Fruit fly (Drosophila melanogaster) whole organism, wandering third instar larva: ENCODE measurements around the gene hbt.
A peak's percentile ranks its signal among the peaks of the same experiment; 100 is the strongest.

Experiments used
- Abd-B ChIP-seq: fragments of >200 bp; optimal IDR thresholded peaks from 2 replicates; lab custom pipeline; 2017; ENCODE audit warnings: missing biosample characterization, missing genetic modification characterization
- CG32264 ChIP-seq: fragments of 200-800 bp; sonication (Bioruptor generic); optimal IDR thresholded peaks from 2 replicates; lab custom pipeline; 2016; ENCODE audit warnings: missing biosample characterization, missing genetic modification characterization
- CrebA ChIP-seq: fragments of 200-800 bp; sonication (Bioruptor generic); optimal IDR thresholded peaks from 2 replicates; lab custom pipeline; 2016; ENCODE audit warnings: missing biosample characterization, mild to moderate bottlenecking, missing genetic modification characterization, borderline replicate concordance
- Dfd ChIP-seq: fragments of >200 bp; optimal IDR thresholded peaks from 2 replicates; lab custom pipeline; 2017; ENCODE audit warnings: missing biosample characterization, missing genetic modification characterization
- GATAd ChIP-seq: sonication (Bioruptor generic); optimal IDR thresholded peaks from 2 replicates; lab custom pipeline; 2016; ENCODE audit warnings: missing biosample characterization, missing genetic modification characterization
- Hnf4 ChIP-seq: fragments of 200-800 bp; sonication (Bioruptor generic); optimal IDR thresholded peaks from 2 replicates; lab custom pipeline; 2016; ENCODE audit warnings: missing biosample characterization, mild to moderate bottlenecking, missing genetic modification characterization
- Hr78 ChIP-seq: fragments of >200 bp; optimal IDR thresholded peaks from 2 replicates; lab custom pipeline; 2017; ENCODE audit warnings: missing biosample characterization, missing genetic modification characterization
- Hr83 ChIP-seq: fragments of 200-300 bp; sonication (Bioruptor generic); optimal IDR thresholded peaks from 2 replicates; lab custom pipeline; 2016; ENCODE audit warnings: missing biosample characterization, mild to moderate bottlenecking, missing genetic modification characterization, moderate library complexity; ENCODE audit not compliant: poor library complexity, severe bottlenecking
- Mio ChIP-seq: sonication (Bioruptor generic); optimal IDR thresholded peaks from 2 replicates; lab custom pipeline; 2016; ENCODE audit warnings: missing biosample characterization, missing genetic modification characterization
- OdsH ChIP-seq: fragments of 200-800 bp; sonication (Bioruptor generic); optimal IDR thresholded peaks from 2 replicates; lab custom pipeline; 2016; ENCODE audit warnings: missing biosample characterization, mild to moderate bottlenecking, missing genetic modification characterization
- Rel ChIP-seq, 2 experiments: fragments of 200-800 bp; sonication (Bioruptor generic) in 1 of 2; optimal IDR thresholded peaks; 2 replicates in 1 of 2; 3 replicates in 1 of 2; lab custom pipeline; 2016 to 2019; ENCODE audit warnings: mild to moderate bottlenecking in 2 of 2, missing biosample characterization in 2 of 2, missing genetic modification characterization in 2 of 2, moderate library complexity in 1 of 2
- Vsx2 ChIP-seq: fragments of 200-300, 225-300 bp; sonication (Bioruptor generic); optimal IDR thresholded peaks from 2 replicates; lab custom pipeline; 2018; ENCODE audit warnings: missing biosample characterization, missing genetic modification characterization; ENCODE audit not compliant: partially characterized antibody
- br ChIP-seq: fragments of 200-800 bp; sonication (Bioruptor generic); optimal IDR thresholded peaks from 2 replicates; lab custom pipeline; 2016; ENCODE audit warnings: missing biosample characterization, missing genetic modification characterization
- dl ChIP-seq, 2 experiments: fragments of 175-275, 200-275 bp in 1 of 2; fragments of 200-275 bp in 1 of 2; sonication (Bioruptor generic); optimal IDR thresholded peaks; lab custom pipeline; 2018; ENCODE audit warnings: mild to moderate bottlenecking in 2 of 2, missing biosample characterization in 2 of 2, missing genetic modification characterization in 2 of 2, moderate library complexity in 2 of 2; ENCODE audit not compliant: partially characterized antibody in 2 of 2, insufficient read depth in 1 of 2
- dsf ChIP-seq: sonication (Bioruptor generic); optimal IDR thresholded peaks from 2 replicates; lab custom pipeline; 2016; ENCODE audit warnings: missing biosample characterization, missing genetic modification characterization, borderline replicate concordance
- ey ChIP-seq: fragments of 200-800 bp; sonication (Bioruptor generic); optimal IDR thresholded peaks from 2 replicates; lab custom pipeline; 2016; ENCODE audit warnings: missing biosample characterization, missing genetic modification characterization
- fru ChIP-seq: fragments of 200-800 bp; sonication (Bioruptor generic); optimal IDR thresholded peaks from 3 replicates; lab custom pipeline; 2016; ENCODE audit warnings: missing biosample characterization, mild to moderate bottlenecking, missing genetic modification characterization
- h ChIP-seq: fragments of 200-800 bp; sonication (Bioruptor generic); optimal IDR thresholded peaks from 3 replicates; lab custom pipeline; 2016; ENCODE audit warnings: missing biosample characterization, mild to moderate bottlenecking, missing genetic modification characterization
- jim ChIP-seq: fragments of 175-275, 200-325 bp; sonication (Bioruptor generic); optimal IDR thresholded peaks from 2 replicates; lab custom pipeline; 2016; ENCODE audit warnings: missing biosample characterization, mild to moderate bottlenecking, missing genetic modification characterization
- lola ChIP-seq: fragments of >200 bp; optimal IDR thresholded peaks from 2 replicates; lab custom pipeline; 2017; ENCODE audit warnings: missing biosample characterization, missing genetic modification characterization
- psq ChIP-seq: fragments of 200-800 bp; sonication (Bioruptor generic); optimal IDR thresholded peaks from 3 replicates; lab custom pipeline; 2017; ENCODE audit warnings: missing biosample characterization, mild to moderate bottlenecking, missing genetic modification characterization, moderate library complexity
- rgr ChIP-seq: fragments of 200-800 bp; sonication (Bioruptor generic); optimal IDR thresholded peaks from 3 replicates; lab custom pipeline; 2016; ENCODE audit warnings: missing biosample characterization, mild to moderate bottlenecking, missing genetic modification characterization
- sage ChIP-seq: fragments of 200-800 bp; sonication (Bioruptor generic); optimal IDR thresholded peaks from 2 replicates; lab custom pipeline; 2016; ENCODE audit warnings: missing biosample characterization, mild to moderate bottlenecking, missing genetic modification characterization
- tai ChIP-seq: sonication (Bioruptor generic); optimal IDR thresholded peaks from 2 replicates; lab custom pipeline; 2016; ENCODE audit warnings: missing biosample characterization, missing genetic modification characterization
- woc ChIP-seq: sonication (Bioruptor generic); optimal IDR thresholded peaks from 2 replicates; lab custom pipeline; 2016; ENCODE audit warnings: missing biosample characterization, mild to moderate bottlenecking, missing genetic modification characterization

hbt gene

DNA sequence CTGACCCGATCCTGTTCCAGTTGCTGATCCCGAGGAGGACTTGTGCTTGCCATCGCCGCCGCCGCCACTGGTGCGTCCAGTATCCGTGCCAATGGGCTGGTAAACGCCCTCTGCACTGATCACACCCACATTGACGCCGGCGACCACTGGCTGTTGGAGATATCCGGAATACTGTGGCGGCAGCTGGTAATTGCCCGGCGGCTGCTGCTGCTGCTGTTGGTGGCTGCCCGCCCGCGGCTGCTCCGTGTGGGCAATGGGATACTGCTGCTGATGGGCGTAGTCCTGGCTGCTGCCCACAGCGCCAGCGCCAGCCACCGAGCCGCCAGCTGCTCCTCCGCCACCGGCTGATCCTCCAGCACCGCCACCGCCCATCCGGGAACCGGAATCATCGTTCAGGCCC lies 25.9 kb downstream of the hbt start:
- no peak for TF ChIP-seq woc (GFP tag; lab: Kevin White, UChicago)
- no peak for TF ChIP-seq Rel (GFP tag; optimal IDR thresholded peaks at IDR 0.05; lab: Kevin White, UChicago)
- TF ChIP-seq Rel (tag; optimal IDR thresholded peaks at IDR 0.05; lab: Kevin White, UChicago) = no peak
- TF ChIP-seq dl (GFP tag; optimal IDR thresholded peaks at IDR 0.05; lab: Kevin White, UChicago; ENCODE audit: insufficient read depth in 1 of 2, partially characterized antibody in 2 of 2) = no peak
- TF ChIP-seq GATAd (GFP tag; lab: Kevin White, UChicago) = no peak
- no peak for TF ChIP-seq fru (GFP tag; lab: Kevin White, UChicago)
- TF ChIP-seq rgr (GFP tag; lab: Kevin White, UChicago) = no peak
- TF ChIP-seq ey = no peak
- TF ChIP-seq jim (GFP tag; lab: Kevin White, UChicago) = no peak
- no peak for TF ChIP-seq CG32264 (GFP tag; lab: Kevin White, UChicago)
- TF ChIP-seq h (GFP tag; lab: Kevin White, UChicago) = no peak

DNA sequence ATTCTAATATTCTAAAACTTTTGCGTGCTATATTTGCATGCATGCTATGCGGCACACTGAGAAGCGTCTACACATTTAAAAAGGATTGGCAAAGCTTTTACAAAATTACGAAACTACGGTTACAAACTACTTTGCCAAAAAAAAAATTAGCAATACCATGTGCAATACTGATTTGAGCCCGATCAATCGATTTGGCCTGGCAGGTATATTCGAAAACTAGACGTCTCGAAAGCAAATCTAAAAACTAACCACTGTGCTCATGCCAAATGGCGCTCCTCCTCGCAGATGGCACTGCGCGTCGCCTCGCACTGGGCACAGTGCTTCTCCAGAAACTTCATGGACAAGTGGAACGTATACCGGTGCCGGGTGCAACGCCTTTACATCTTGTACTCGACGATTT lies 26.4 kb downstream of the hbt start, which contains the start of gene CG16825:
TSS of gene CG16825 (plus strand) at position 301 of the 400 bp plus-strand sequence.
- TF ChIP-seq fru (GFP tag; lab: Kevin White, UChicago) (no peak), Hr78 (GFP tag; lab: Kevin White, UChicago) (no peak), rgr (GFP tag; lab: Kevin White, UChicago) (no peak), Mio (GFP tag; lab: Kevin White, UChicago) (no peak)

dm6 chr2L:13296703-13297230 lies 34.2 kb downstream of the hbt start:
- TF ChIP-seq Dfd (GFP tag; lab: Kevin White, UChicago) = no peak
- TF ChIP-seq, all 38 proteins: peak for 0

DNA sequence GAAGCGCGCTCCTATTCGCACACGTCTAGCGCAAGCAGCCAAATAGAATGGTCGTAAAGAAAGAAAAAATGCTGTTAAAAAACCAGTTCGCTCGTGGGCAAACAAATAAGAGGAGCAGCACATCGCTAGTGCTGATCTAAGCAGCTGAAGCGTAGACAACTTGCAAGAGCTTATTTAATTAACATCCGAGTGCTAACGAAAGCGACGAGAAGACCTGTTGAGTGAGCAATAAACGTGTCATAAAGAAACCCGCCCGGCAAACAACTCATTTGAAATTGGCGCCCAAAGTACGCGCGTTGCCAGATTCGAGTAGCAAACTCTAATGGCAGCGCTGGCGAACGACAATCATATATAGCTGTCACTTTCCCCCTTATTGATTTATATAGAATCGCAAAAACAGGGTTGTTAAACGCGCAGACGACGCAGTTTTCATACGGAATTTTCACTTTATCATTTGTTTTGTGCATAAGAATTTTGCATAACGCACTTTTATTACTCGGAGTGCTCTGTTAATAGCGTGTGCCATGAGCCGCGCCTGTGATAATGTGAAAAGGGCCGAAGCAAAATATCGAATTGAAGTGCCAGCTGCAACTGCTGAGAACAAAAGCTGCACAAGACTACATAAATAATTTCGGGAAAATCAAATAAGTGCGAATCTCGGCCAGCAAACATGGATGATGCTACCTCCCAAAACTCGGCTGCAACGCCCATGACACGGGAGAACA lies 34.8 kb downstream of the hbt start:
- TF ChIP-seq Rel (GFP tag; optimal IDR thresholded peaks at IDR 0.05; lab: Kevin White, UChicago) = no peak
- peak; percentile 20 for TF ChIP-seq Rel (tag; optimal IDR thresholded peaks at IDR 0.05; lab: Kevin White, UChicago)
- TF ChIP-seq h (GFP tag; lab: Kevin White, UChicago) = peak; percentile 45
- TF ChIP-seq Abd-B (GFP tag; lab: Kevin White, UChicago) = no peak
- no peak for TF ChIP-seq Hnf4 (GFP tag; lab: Kevin White, UChicago)
- TF ChIP-seq Hr83 (GFP tag; lab: Kevin White, UChicago) = peak; percentile 27
- no peak for TF ChIP-seq CrebA (GFP tag; lab: Kevin White, UChicago)
- TF ChIP-seq tai (GFP tag; lab: Kevin White, UChicago) = no peak

dm6 chr2L:13292626-13293025 lies 38.3 kb downstream of the hbt start, which contains the start of gene CG16824:
CG16824 (plus strand) TSS chr2L:13293009.
- TF ChIP-seq Hr78 (GFP tag; lab: Kevin White, UChicago) (no peak), fru (GFP tag; lab: Kevin White, UChicago) (no peak), jim (GFP tag; lab: Kevin White, UChicago) (no peak), lola (no peak), sage (GFP tag; lab: Kevin White, UChicago) (no peak), ey (no peak), br (GFP tag; lab: Kevin White, UChicago) (no peak), GATAd (GFP tag; lab: Kevin White, UChicago) (no peak), CrebA (GFP tag; lab: Kevin White, UChicago) (no peak), Vsx2 (GFP tag; lab: Kevin White, UChicago) (no peak), OdsH (GFP tag; lab: Kevin White, UChicago) (no peak), Hnf4 (GFP tag; lab: Kevin White, UChicago) (no peak), dl (GFP tag; optimal IDR thresholded peaks at IDR 0.05; lab: Kevin White, UChicago; ENCODE audit: insufficient read depth in 1 of 2, partially characterized antibody in 2 of 2) (no peak), dsf (GFP tag; lab: Kevin White, UChicago) (no peak), psq (GFP tag; lab: Kevin White, UChicago) (no peak)
